Fruit fly (Drosophila melanogaster) whole organism, wandering third instar larva: ENCODE measurements around the gene unc-4.

Source experiments
- Abd-B ChIP-seq: fragments of >200 bp; optimal IDR thresholded peaks from 2 replicates; lab custom pipeline; 2017; ENCODE audit warnings: missing biosample characterization, missing genetic modification characterization
- CG9705 ChIP-seq: fragments of 200-800 bp; sonication (Bioruptor generic); optimal IDR thresholded peaks from 2 replicates; lab custom pipeline; 2018; ENCODE audit warnings: missing biosample characterization, mild to moderate bottlenecking, missing genetic modification characterization
- CrebA ChIP-seq: fragments of 200-800 bp; sonication (Bioruptor generic); optimal IDR thresholded peaks from 2 replicates; lab custom pipeline; 2016; ENCODE audit warnings: missing biosample characterization, mild to moderate bottlenecking, missing genetic modification characterization, borderline replicate concordance
- Dfd ChIP-seq: fragments of >200 bp; optimal IDR thresholded peaks from 2 replicates; lab custom pipeline; 2017; ENCODE audit warnings: missing biosample characterization, missing genetic modification characterization
- Dif ChIP-seq: fragments of 200-275, 200-300 bp; sonication (Bioruptor generic); optimal IDR thresholded peaks from 2 replicates; lab custom pipeline; 2018; ENCODE audit warnings: missing biosample characterization, missing genetic modification characterization; ENCODE audit not compliant: partially characterized antibody
- GATAd ChIP-seq: sonication (Bioruptor generic); optimal IDR thresholded peaks from 2 replicates; lab custom pipeline; 2016; ENCODE audit warnings: missing biosample characterization, missing genetic modification characterization
- HLH106 ChIP-seq: fragments of 200-800 bp; optimal IDR thresholded peaks from 3 replicates; lab custom pipeline; 2019; ENCODE audit warnings: missing biosample characterization, mild to moderate bottlenecking, missing genetic modification characterization, moderate library complexity
- Hnf4 ChIP-seq: fragments of 200-800 bp; sonication (Bioruptor generic); optimal IDR thresholded peaks from 2 replicates; lab custom pipeline; 2016; ENCODE audit warnings: missing biosample characterization, mild to moderate bottlenecking, missing genetic modification characterization
- Hr78 ChIP-seq: fragments of >200 bp; optimal IDR thresholded peaks from 2 replicates; lab custom pipeline; 2017; ENCODE audit warnings: missing biosample characterization, missing genetic modification characterization
- Hr83 ChIP-seq: fragments of 200-300 bp; sonication (Bioruptor generic); optimal IDR thresholded peaks from 2 replicates; lab custom pipeline; 2016; ENCODE audit warnings: missing biosample characterization, mild to moderate bottlenecking, missing genetic modification characterization, moderate library complexity; ENCODE audit not compliant: poor library complexity, severe bottlenecking
- Jra ChIP-seq: sonication (Bioruptor generic); optimal IDR thresholded peaks from 2 replicates; lab custom pipeline; 2016; ENCODE audit warnings: missing biosample characterization, missing genetic modification characterization
- Myc ChIP-seq: fragments of >200 bp; optimal IDR thresholded peaks from 2 replicates; lab custom pipeline; 2017
- OdsH ChIP-seq: fragments of 200-800 bp; sonication (Bioruptor generic); optimal IDR thresholded peaks from 2 replicates; lab custom pipeline; 2016; ENCODE audit warnings: missing biosample characterization, mild to moderate bottlenecking, missing genetic modification characterization
- Rel ChIP-seq, 2 experiments: fragments of 200-800 bp; sonication (Bioruptor generic) in 1 of 2; optimal IDR thresholded peaks; 2 replicates in 1 of 2; 3 replicates in 1 of 2; lab custom pipeline; 2016 to 2019; ENCODE audit warnings: mild to moderate bottlenecking in 2 of 2, missing biosample characterization in 2 of 2, missing genetic modification characterization in 2 of 2, moderate library complexity in 1 of 2
- Sp1 ChIP-seq: fragments of 200-800 bp; sonication (Bioruptor generic); optimal IDR thresholded peaks from 3 replicates; lab custom pipeline; 2019; ENCODE audit warnings: missing biosample characterization, mild to moderate bottlenecking, missing genetic modification characterization, moderate library complexity
- br ChIP-seq: fragments of 200-800 bp; sonication (Bioruptor generic); optimal IDR thresholded peaks from 2 replicates; lab custom pipeline; 2016; ENCODE audit warnings: missing biosample characterization, missing genetic modification characterization
- brk ChIP-seq: fragments of 200-800 bp; sonication (Bioruptor generic); optimal IDR thresholded peaks from 2 replicates; lab custom pipeline; 2016; ENCODE audit warnings: missing biosample characterization, mild to moderate bottlenecking, missing genetic modification characterization
- dl ChIP-seq, 2 experiments: fragments of 175-275, 200-275 bp in 1 of 2; fragments of 200-275 bp in 1 of 2; sonication (Bioruptor generic); optimal IDR thresholded peaks; lab custom pipeline; 2018; ENCODE audit warnings: mild to moderate bottlenecking in 2 of 2, missing biosample characterization in 2 of 2, missing genetic modification characterization in 2 of 2, moderate library complexity in 2 of 2; ENCODE audit not compliant: partially characterized antibody in 2 of 2, insufficient read depth in 1 of 2
- dmrt93B ChIP-seq: fragments of 200-800 bp; sonication (Bioruptor generic); optimal IDR thresholded peaks from 2 replicates; lab custom pipeline; 2018; ENCODE audit warnings: missing biosample characterization, mild to moderate bottlenecking, missing genetic modification characterization
- dsf ChIP-seq: sonication (Bioruptor generic); optimal IDR thresholded peaks from 2 replicates; lab custom pipeline; 2016; ENCODE audit warnings: missing biosample characterization, missing genetic modification characterization, borderline replicate concordance
- ey ChIP-seq: fragments of 200-800 bp; sonication (Bioruptor generic); optimal IDR thresholded peaks from 2 replicates; lab custom pipeline; 2016; ENCODE audit warnings: missing biosample characterization, missing genetic modification characterization
- foxo ChIP-seq, 2 experiments: fragments of 200-800 bp; sonication (Bioruptor generic); optimal IDR thresholded peaks; 2 replicates in 1 of 2; 3 replicates in 1 of 2; lab custom pipeline; 2016 to 2017; ENCODE audit warnings: missing biosample characterization in 2 of 2, missing genetic modification characterization in 2 of 2
- fru ChIP-seq: fragments of 200-800 bp; sonication (Bioruptor generic); optimal IDR thresholded peaks from 3 replicates; lab custom pipeline; 2016; ENCODE audit warnings: missing biosample characterization, mild to moderate bottlenecking, missing genetic modification characterization
- h ChIP-seq: fragments of 200-800 bp; sonication (Bioruptor generic); optimal IDR thresholded peaks from 3 replicates; lab custom pipeline; 2016; ENCODE audit warnings: missing biosample characterization, mild to moderate bottlenecking, missing genetic modification characterization
- jim ChIP-seq: fragments of 175-275, 200-325 bp; sonication (Bioruptor generic); optimal IDR thresholded peaks from 2 replicates; lab custom pipeline; 2016; ENCODE audit warnings: missing biosample characterization, mild to moderate bottlenecking, missing genetic modification characterization
- pan ChIP-seq: fragments of >200 bp; optimal IDR thresholded peaks from 2 replicates; lab custom pipeline; 2017
- psq ChIP-seq: fragments of 200-800 bp; sonication (Bioruptor generic); optimal IDR thresholded peaks from 3 replicates; lab custom pipeline; 2017; ENCODE audit warnings: missing biosample characterization, mild to moderate bottlenecking, missing genetic modification characterization, moderate library complexity
- rgr ChIP-seq: fragments of 200-800 bp; sonication (Bioruptor generic); optimal IDR thresholded peaks from 3 replicates; lab custom pipeline; 2016; ENCODE audit warnings: missing biosample characterization, mild to moderate bottlenecking, missing genetic modification characterization
- sage ChIP-seq: fragments of 200-800 bp; sonication (Bioruptor generic); optimal IDR thresholded peaks from 2 replicates; lab custom pipeline; 2016; ENCODE audit warnings: missing biosample characterization, mild to moderate bottlenecking, missing genetic modification characterization
- sv ChIP-seq: fragments of 200-800 bp; sonication (Bioruptor generic); optimal IDR thresholded peaks from 3 replicates; lab custom pipeline; 2016; ENCODE audit warnings: missing biosample characterization, missing genetic modification characterization
- tai ChIP-seq: sonication (Bioruptor generic); optimal IDR thresholded peaks from 2 replicates; lab custom pipeline; 2016; ENCODE audit warnings: missing biosample characterization, missing genetic modification characterization
- usp ChIP-seq: fragments of >200 bp; optimal IDR thresholded peaks from 2 replicates; lab custom pipeline; 2017; ENCODE audit warnings: missing biosample characterization, missing genetic modification characterization
- woc ChIP-seq: sonication (Bioruptor generic); optimal IDR thresholded peaks from 2 replicates; lab custom pipeline; 2016; ENCODE audit warnings: missing biosample characterization, mild to moderate bottlenecking, missing genetic modification characterization

Gene unc-4

dm6 chrX:17814783-17815182 is 46.4 kb downstream of the unc-4 start:
- TF ChIP-seq Sp1 (GFP tag; lab: Kevin White, UChicago) (peak; percentile 71), foxo (GFP tag; optimal IDR thresholded peaks at IDR 0.05; lab: Kevin White, UChicago) (peak in 1 of 2 experiments; percentile 66), Dfd (GFP tag; lab: Kevin White, UChicago) (no peak), dsf (GFP tag; lab: Kevin White, UChicago) (no peak), usp (GFP tag; lab: Kevin White, UChicago) (no peak), fru (GFP tag; lab: Kevin White, UChicago) (peak; percentile 68), dmrt93B (GFP tag; lab: Kevin White, UChicago) (peak; percentile 37), woc (peak; percentile 33), Abd-B (GFP tag; lab: Kevin White, UChicago) (no peak), jim (no peak), OdsH (GFP tag; lab: Kevin White, UChicago) (peak; percentile 85), h (GFP tag; lab: Kevin White, UChicago) (peak; percentile 70), GATAd (GFP tag; lab: Kevin White, UChicago) (no peak), dl (GFP tag; optimal IDR thresholded peaks at IDR 0.05; lab: Kevin White, UChicago; ENCODE audit: insufficient read depth in 1 of 2, partially characterized antibody in 2 of 2) (no peak), Jra (GFP tag; lab: Kevin White, UChicago) (peak; percentile 57), brk (GFP tag; lab: Kevin White, UChicago) (peak; percentile 59), Hr83 (GFP tag; lab: Kevin White, UChicago) (no peak), Myc (lab: Kevin White, UChicago) (no peak), br (GFP tag; lab: Kevin White, UChicago) (peak; percentile 62), HLH106 (peak; percentile 68), rgr (GFP tag; lab: Kevin White, UChicago) (peak; percentile 65), ey (GFP tag; lab: Kevin White, UChicago) (peak; percentile 72), Hnf4 (GFP tag; lab: Kevin White, UChicago) (peak; percentile 72), psq (peak; percentile 50)

- TF ChIP-seq sage (GFP tag; lab: Kevin White, UChicago), result no peak
- no peak for TF ChIP-seq Jra (GFP tag; lab: Kevin White, UChicago)
- no peak for TF ChIP-seq Dif
- TF ChIP-seq Hr78, result no peak
- no peak for TF ChIP-seq dsf (GFP tag; lab: Kevin White, UChicago)
- TF ChIP-seq Sp1 (GFP tag; lab: Kevin White, UChicago), result peak; percentile 68
- peak; percentile 31 for TF ChIP-seq psq
- no peak for TF ChIP-seq tai (GFP tag; lab: Kevin White, UChicago)
- TF ChIP-seq Abd-B (GFP tag; lab: Kevin White, UChicago), result no peak
- no peak for TF ChIP-seq sv (GFP tag; lab: Kevin White, UChicago)
- TF ChIP-seq foxo (GFP tag; optimal IDR thresholded peaks at IDR 0.05; lab: Kevin White, UChicago), result peak in 1 of 2 experiments; percentile 45
- peak; percentile 45 for TF ChIP-seq woc
- no peak for TF ChIP-seq CG9705 (GFP tag; lab: Kevin White, UChicago)
- TF ChIP-seq ey (GFP tag; lab: Kevin White, UChicago), result peak; percentile 44
- TF ChIP-seq Dfd (GFP tag; lab: Kevin White, UChicago), result no peak
- no peak for TF ChIP-seq pan
- peak; percentile 58 for TF ChIP-seq HLH106
- TF ChIP-seq Hnf4 (GFP tag; lab: Kevin White, UChicago), result peak; percentile 21
- TF ChIP-seq usp (GFP tag; lab: Kevin White, UChicago), result no peak
- peak; percentile 78 for TF ChIP-seq OdsH (GFP tag; lab: Kevin White, UChicago)
- TF ChIP-seq br (GFP tag; lab: Kevin White, UChicago), result peak; percentile 3
- TF ChIP-seq Hr83 (GFP tag; lab: Kevin White, UChicago), result no peak
- TF ChIP-seq brk (GFP tag; lab: Kevin White, UChicago), result no peak
- no peak for TF ChIP-seq CrebA
- peak; percentile 54 for TF ChIP-seq h (GFP tag; lab: Kevin White, UChicago)
- TF ChIP-seq Rel (GFP tag; optimal IDR thresholded peaks at IDR 0.05; lab: Kevin White, UChicago), result no peak
- TF ChIP-seq Rel (tag; optimal IDR thresholded peaks at IDR 0.05; lab: Kevin White, UChicago), result no peak
- peak; percentile 40 for TF ChIP-seq fru (GFP tag; lab: Kevin White, UChicago)
- TF ChIP-seq GATAd (GFP tag; lab: Kevin White, UChicago), result no peak
- TF ChIP-seq rgr (GFP tag; lab: Kevin White, UChicago), result peak; percentile 3
- TF ChIP-seq dmrt93B (GFP tag; lab: Kevin White, UChicago), result peak; percentile 15
- TF ChIP-seq dl (GFP tag; optimal IDR thresholded peaks at IDR 0.05; lab: Kevin White, UChicago; ENCODE audit: insufficient read depth in 1 of 2, partially characterized antibody in 2 of 2), result no peak
- TF ChIP-seq Myc (lab: Kevin White, UChicago), result no peak
Observed at dm6 chrX:17816437-17816836, 48.1 kb downstream of the unc-4 start.
